Worm (Caenorhabditis elegans) whole organism, young adult: Measurements from ENCODE around the gene tpst-1.

Experiments used
- F23B12.7 ChIP-seq: sonication (generic microtip); optimal IDR thresholded peaks from 2 replicates; lab custom pipeline; 2017; ENCODE audit warnings: missing genetic modification characterization, mild to moderate bottlenecking, missing compliant biosample characterization, antibody characterized with exemption, moderate library complexity; ENCODE audit not compliant: insufficient read depth
- F55B11.4 ChIP-seq: sonication (generic microtip); optimal IDR thresholded peaks from 2 replicates; lab custom pipeline; 2016; ENCODE audit warnings: missing compliant biosample characterization, missing genetic modification characterization, borderline replicate concordance; ENCODE audit not compliant: insufficient read depth
- bed-1 ChIP-seq: fragments of 200-800 bp; sonication (Bioruptor generic); IDR thresholded peaks from 2 replicates; pipeline ENCODE4 v1.3.6; 2022; ENCODE audit warnings: missing genetic modification reagents, missing genetic modification characterization, missing compliant biosample characterization
- ceh-100 ChIP-seq: fragments of 200-800 bp; sonication (Bioruptor generic); IDR thresholded peaks from 2 replicates; pipeline ENCODE4 v1.3.6; 2022; ENCODE audit warnings: missing genetic modification reagents, missing genetic modification characterization, missing compliant biosample characterization
- lin-26 ChIP-seq: fragments of 200-800 bp; sonication (Bioruptor generic); IDR thresholded peaks from 2 replicates; pipeline ENCODE4 v1.3.6; 2022; ENCODE audit warnings: missing genetic modification reagents, missing genetic modification characterization, missing compliant biosample characterization
- madf-8 ChIP-seq: fragments of 200-800 bp; sonication (Bioruptor generic); conservative IDR thresholded peaks from 2 replicates; pipeline ENCODE4 v1.3.6; 2022; ENCODE audit warnings: missing genetic modification reagents, missing genetic modification characterization, missing compliant biosample characterization
- nhr-80 ChIP-seq: sonication (generic microtip); optimal IDR thresholded peaks from 2 replicates; lab custom pipeline; 2016; ENCODE audit warnings: missing genetic modification characterization, missing compliant biosample characterization
- snpc-1.3 ChIP-seq: sonication (generic microtip); optimal IDR thresholded peaks from 2 replicates; lab custom pipeline; 2017; ENCODE audit warnings: missing genetic modification characterization, mild to moderate bottlenecking, missing compliant biosample characterization, antibody characterized with exemption, moderate library complexity, missing genotype, missing genetic modification reagents; ENCODE audit not compliant: insufficient read depth

ce11 chrIII:12624466-12624865 is 37.6 kb downstream of the tpst-1 start, which contains the start of gene gtf-2A2:
- TF ChIP-seq ceh-100 (GFP tag; lab: Robert Waterston, UW): no peak
- no peak for TF ChIP-seq snpc-1.3 (tag; lab: Kevin White, UChicago)
- TF ChIP-seq F55B11.4 (tag; lab: Kevin White, UChicago): no peak
- no peak for TF ChIP-seq F23B12.7 (tag; lab: Kevin White, UChicago)
- TF ChIP-seq bed-1 (GFP tag; lab: Robert Waterston, UW): no peak
- no peak for TF ChIP-seq lin-26 (GFP tag; lab: Robert Waterston, UW)
- TF ChIP-seq nhr-80: no peak
- TF ChIP-seq madf-8 (GFP tag; lab: Robert Waterston, UW): no peak
